Worm (Caenorhabditis elegans) whole organism, early embryonic: ENCODE data around the gene F54C9.14.

Source experiments
- B0310.2 ChIP-seq: sonication (generic microtip); optimal IDR thresholded peaks from 2 replicates; lab custom pipeline; 2016; ENCODE audit warnings: mild to moderate bottlenecking, missing genetic modification characterization, missing compliant biosample characterization
- F13C5.2 ChIP-seq: sonication (generic microtip); optimal IDR thresholded peaks from 2 replicates; lab custom pipeline; 2017; ENCODE audit warnings: mild to moderate bottlenecking, missing genetic modification characterization, inconsistent platforms, missing compliant biosample characterization
- aly-1 ChIP-seq: sonication (generic microtip); optimal IDR thresholded peaks from 2 replicates; lab custom pipeline; 2016; ENCODE audit warnings: missing genetic modification characterization, missing compliant biosample characterization
- ama-1 ChIP-seq: fragments of 150-350 bp; optimal IDR thresholded peaks from 2 replicates; lab custom pipeline; 2014
- ceh-13 ChIP-seq: fragments of 200-800 bp; sonication (Bioruptor generic); optimal IDR thresholded peaks from 2 replicates; lab custom pipeline; 2018; ENCODE audit warnings: mild to moderate bottlenecking, missing genetic modification characterization, missing compliant biosample characterization
- ceh-36 ChIP-seq: sonication (generic microtip); optimal IDR thresholded peaks from 2 replicates; lab custom pipeline; 2016; ENCODE audit warnings: missing genetic modification characterization, inconsistent platforms, missing compliant biosample characterization
- ets-7 ChIP-seq: sonication (generic microtip); optimal IDR thresholded peaks from 2 replicates; lab custom pipeline; 2016; ENCODE audit warnings: missing genotype, missing genetic modification characterization, missing compliant biosample characterization
- hmbx-1 ChIP-seq: sonication (generic microtip); optimal IDR thresholded peaks from 2 replicates; lab custom pipeline; 2016; ENCODE audit warnings: mild to moderate bottlenecking, missing genetic modification characterization, missing compliant biosample characterization
- hnd-1 ChIP-seq: sonication (generic microtip); optimal IDR thresholded peaks from 2 replicates; lab custom pipeline; 2016; ENCODE audit warnings: missing genetic modification characterization, missing compliant biosample characterization
- pes-1 ChIP-seq: fragments of 200-800 bp; sonication (Bioruptor generic); IDR thresholded peaks from 2 replicates; pipeline ENCODE4 v1.3.6; 2022; ENCODE audit warnings: missing genetic modification reagents, missing genetic modification characterization, missing compliant biosample characterization
- sea-1 ChIP-seq: fragments of 200-800 bp; sonication (Bioruptor generic); conservative IDR thresholded peaks from 2 replicates; pipeline ENCODE4 v1.3.6; 2022; ENCODE audit warnings: missing genetic modification characterization, missing compliant biosample characterization
- tbx-11 ChIP-seq: fragments of 200-800 bp; sonication (Bioruptor generic); IDR thresholded peaks from 2 replicates; pipeline ENCODE4 v1.3.6; 2022; ENCODE audit warnings: missing genetic modification characterization, missing compliant biosample characterization
- tbx-37 ChIP-seq: fragments of 200-800 bp; sonication (Bioruptor generic); conservative IDR thresholded peaks from 2 replicates; pipeline ENCODE4 v1.3.6; 2022; ENCODE audit warnings: missing genetic modification reagents, missing genetic modification characterization, missing compliant biosample characterization

- no peak for TF ChIP-seq ceh-13 (GFP tag; lab: Kevin White, UChicago)
- no peak for TF ChIP-seq ceh-36 (tag; lab: Kevin White, UChicago)
- TF ChIP-seq tbx-11 (GFP tag; lab: Robert Waterston, UW) = no peak
- TF ChIP-seq F13C5.2 (tag; lab: Kevin White, UChicago) = no peak
- no peak for TF ChIP-seq sea-1 (GFP tag; lab: Robert Waterston, UW)
- no peak for TF ChIP-seq hmbx-1
- no peak for TF ChIP-seq ets-7 (tag; lab: Kevin White, UChicago)
- TF ChIP-seq ama-1 (lab: Kevin White, UChicago) = no peak
- TF ChIP-seq pes-1 (GFP tag; lab: Robert Waterston, UW) = no peak
- no peak for TF ChIP-seq B0310.2
- no peak for TF ChIP-seq tbx-37
- TF ChIP-seq aly-1 = no peak
- no peak for TF ChIP-seq hnd-1 (tag; lab: Kevin White, UChicago)
Observed at ce11 chrII:8610585-8610984, 48.5 kb downstream of the F54C9.14 start.
